Fruit fly (Drosophila melanogaster) S2 (cell line): ENCODE measurements around the gene CG8944.

ENCODE experiments used
- CG8478 ChIP-seq: fragments of >200 bp; optimal IDR thresholded peaks from 2 replicates; lab custom pipeline; 2018
- CTCF ChIP-seq, 2 experiments: fragments of >200 bp; optimal IDR thresholded peaks; 2 replicates each; lab custom pipeline; 2018

- no peak for TF ChIP-seq CG8478
- TF ChIP-seq CTCF (optimal IDR thresholded peaks at IDR 0.05; lab: Kevin White, UChicago): no peak
Measured at dm6 chrX:15759752-15760446, 13.9 kb upstream of the CG8944 start.
